Worm (Caenorhabditis elegans): ENCODE measurements around the gene H04M03.3.

ce11 chrIV:5930345-5930744, 39.0 kb downstream of the H04M03.3 start, which contains the start of gene lin-33:
- TF ChIP-seq flt-1 (GFP tag; IDR thresholded peaks at IDR 0.05) (no peak), klf-2 (GFP tag; conservative IDR thresholded peaks at IDR 0.05) (no peak), tab-1 (GFP tag; IDR thresholded peaks at IDR 0.05) (no peak), med-1 (GFP tag; optimal IDR thresholded peaks at IDR 0.05; ENCODE audit: insufficient read depth) (no peak), T22C8.4 (GFP tag; IDR thresholded peaks at IDR 0.05) (no peak), cog-1 (tag; optimal IDR thresholded peaks at IDR 0.05) (no peak), ref-1 (GFP tag; conservative IDR thresholded peaks at IDR 0.05) (no peak), ztf-23 (GFP tag; IDR thresholded peaks at IDR 0.05) (no peak), ztf-29 (GFP tag; IDR thresholded peaks at IDR 0.05) (no peak)

All from whole organism, midembryonic.